Worm (Caenorhabditis elegans) whole organism, midembryonic: ENCODE data around the gene seip-1.

ENCODE experiments used
- T22C8.4 ChIP-seq: fragments of 200-800 bp; sonication (Bioruptor generic); IDR thresholded peaks from 2 replicates; pipeline ENCODE4 v1.3.6; 2022; ENCODE audit warnings: missing genetic modification characterization, missing compliant biosample characterization
- cog-1 ChIP-seq: sonication (generic microtip); optimal IDR thresholded peaks from 2 replicates; lab custom pipeline; 2016; ENCODE audit warnings: missing genetic modification characterization, missing compliant biosample characterization
- flt-1 ChIP-seq: fragments of 200-800 bp; sonication (Bioruptor generic); IDR thresholded peaks from 2 replicates; pipeline ENCODE4 v1.3.6; 2022; ENCODE audit warnings: missing genetic modification characterization, missing compliant biosample characterization
- klf-2 ChIP-seq: fragments of 200-800 bp; sonication (Bioruptor generic); conservative IDR thresholded peaks from 2 replicates; pipeline ENCODE4 v1.3.6; 2022; ENCODE audit warnings: missing genetic modification reagents, missing genetic modification characterization, missing compliant biosample characterization
- med-1 ChIP-seq: sonication (generic microtip); optimal IDR thresholded peaks from 2 replicates; lab custom pipeline; 2017; ENCODE audit warnings: missing genetic modification characterization, mild to moderate bottlenecking, missing compliant biosample characterization, antibody characterized with exemption, missing genetic modification reagents; ENCODE audit not compliant: insufficient read depth
- ref-1 ChIP-seq: fragments of 200-800 bp; sonication (Bioruptor generic); conservative IDR thresholded peaks from 2 replicates; pipeline ENCODE4 v1.3.6; 2022; ENCODE audit warnings: missing genetic modification reagents, missing genetic modification characterization, missing compliant biosample characterization
- tab-1 ChIP-seq: fragments of 200-800 bp; sonication (Bioruptor generic); IDR thresholded peaks from 2 replicates; pipeline ENCODE4 v1.3.6; 2022; ENCODE audit warnings: missing genetic modification characterization, missing compliant biosample characterization
- ztf-23 ChIP-seq: fragments of 200-800 bp; sonication (Bioruptor generic); IDR thresholded peaks from 2 replicates; pipeline ENCODE4 v1.3.6; 2022; ENCODE audit warnings: missing genetic modification reagents, missing genetic modification characterization, missing compliant biosample characterization
- ztf-29 ChIP-seq: fragments of 200-800 bp; sonication (Bioruptor generic); IDR thresholded peaks from 2 replicates; pipeline ENCODE4 v1.3.6; 2022; ENCODE audit warnings: missing genetic modification reagents, missing genetic modification characterization, missing compliant biosample characterization

Gene seip-1

ce11 chrV:6067112-6067511, 14.1 kb upstream of the seip-1 start, which contains the start of gene srh-10:
srh-10 (minus strand) TSS chrV:6067140.
- TF ChIP-seq flt-1 (GFP tag; lab: Robert Waterston, UW): no peak
- no peak for TF ChIP-seq ztf-23 (GFP tag; lab: Robert Waterston, UW)
- TF ChIP-seq ztf-29 (GFP tag; lab: Robert Waterston, UW): no peak
- no peak for TF ChIP-seq tab-1 (GFP tag; lab: Robert Waterston, UW)
- no peak for TF ChIP-seq klf-2 (GFP tag; lab: Robert Waterston, UW)
- TF ChIP-seq cog-1 (tag; lab: Kevin White, UChicago): no peak
- no peak for TF ChIP-seq med-1 (GFP tag; lab: Kevin White, UChicago)
- TF ChIP-seq ref-1 (GFP tag; lab: Robert Waterston, UW): no peak
- no peak for TF ChIP-seq T22C8.4 (GFP tag; lab: Robert Waterston, UW)

- TF ChIP-seq flt-1 (GFP tag; lab: Robert Waterston, UW) (no peak), ztf-29 (GFP tag; lab: Robert Waterston, UW) (no peak), ztf-23 (GFP tag; lab: Robert Waterston, UW) (no peak), tab-1 (GFP tag; lab: Robert Waterston, UW) (no peak), cog-1 (tag; lab: Kevin White, UChicago) (no peak), med-1 (GFP tag; lab: Kevin White, UChicago) (no peak), T22C8.4 (GFP tag; lab: Robert Waterston, UW) (no peak), klf-2 (GFP tag; lab: Robert Waterston, UW) (no peak), ref-1 (GFP tag; lab: Robert Waterston, UW) (no peak)
Observed at ce11 chrV:6063330-6063729, 10.3 kb upstream of the seip-1 start, which contains the start of gene Y38A10A.2. Y38A10A.2 (minus strand) TSS chrV:6063430.

DNA sequence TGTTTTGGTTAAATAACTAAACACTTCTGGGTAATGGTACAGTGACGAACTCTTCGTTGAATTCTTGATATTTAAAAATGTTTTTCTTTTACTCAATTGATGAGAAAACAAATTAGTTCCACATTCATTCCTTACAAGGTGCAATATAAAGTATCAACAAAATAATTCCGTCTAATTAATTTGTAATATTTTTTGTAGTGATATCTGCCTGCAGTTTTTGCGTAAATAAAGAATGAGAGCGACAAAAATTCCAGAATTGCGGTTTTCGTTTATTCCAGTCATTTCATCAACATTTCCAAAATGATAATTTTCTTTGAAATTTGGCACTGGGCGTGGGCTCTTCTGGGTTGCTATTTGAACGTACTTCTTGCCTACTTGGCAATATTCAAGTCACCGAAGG, 2.3 kb upstream of the seip-1 start, which contains the start of gene srd-20:
Gene srd-20 (plus strand): TSS at position 301 of the 400 bp plus-strand sequence.
- TF ChIP-seq cog-1 (tag; lab: Kevin White, UChicago) (no peak), T22C8.4 (GFP tag; lab: Robert Waterston, UW) (no peak), med-1 (GFP tag; lab: Kevin White, UChicago) (no peak), ref-1 (GFP tag; lab: Robert Waterston, UW) (no peak), tab-1 (GFP tag; lab: Robert Waterston, UW) (no peak), flt-1 (GFP tag; lab: Robert Waterston, UW) (no peak), ztf-29 (GFP tag; lab: Robert Waterston, UW) (no peak), ztf-23 (GFP tag; lab: Robert Waterston, UW) (no peak), klf-2 (GFP tag; lab: Robert Waterston, UW) (no peak)

DNA sequence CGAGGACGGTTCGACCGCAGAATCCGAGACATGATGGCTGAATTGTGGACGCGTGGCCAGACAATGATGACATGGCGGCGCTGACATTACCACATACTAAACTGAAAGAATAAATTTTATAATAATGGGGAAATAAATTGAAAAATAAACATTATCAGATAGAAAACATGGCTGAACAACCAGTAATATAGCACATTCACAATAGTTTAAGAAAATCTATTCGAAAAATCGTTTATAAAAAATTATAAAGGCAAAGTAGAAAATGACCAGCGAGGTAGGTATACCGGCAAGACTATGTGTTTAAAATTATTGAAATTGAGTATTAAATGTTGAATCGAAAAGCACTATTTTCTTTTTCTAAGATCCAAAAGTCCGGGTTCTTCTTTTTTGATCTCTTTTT, 1.9 kb downstream of the seip-1 start, which contains the start of gene jamp-1:
Gene jamp-1 (minus strand): TSS at position 101 of the 400 bp plus-strand sequence.
- TF ChIP-seq ztf-29 (GFP tag; lab: Robert Waterston, UW) (no peak), med-1 (GFP tag; lab: Kevin White, UChicago) (no peak), klf-2 (GFP tag; lab: Robert Waterston, UW) (no peak), ref-1 (GFP tag; lab: Robert Waterston, UW) (no peak), tab-1 (GFP tag; lab: Robert Waterston, UW) (no peak), cog-1 (tag; lab: Kevin White, UChicago) (no peak), T22C8.4 (GFP tag; lab: Robert Waterston, UW) (no peak), flt-1 (GFP tag; lab: Robert Waterston, UW) (no peak), ztf-23 (GFP tag; lab: Robert Waterston, UW) (no peak)

ce11 chrV:6047818-6048217, 5.2 kb downstream of the seip-1 start, which contains the start of gene pgap-3:
pgap-3 (minus strand) TSS chrV:6047918.
- no peak for TF ChIP-seq flt-1 (GFP tag; lab: Robert Waterston, UW)
- no peak for TF ChIP-seq tab-1 (GFP tag; lab: Robert Waterston, UW)
- no peak for TF ChIP-seq T22C8.4 (GFP tag; lab: Robert Waterston, UW)
- TF ChIP-seq med-1 (GFP tag; lab: Kevin White, UChicago): no peak
- no peak for TF ChIP-seq ztf-23 (GFP tag; lab: Robert Waterston, UW)
- TF ChIP-seq klf-2 (GFP tag; lab: Robert Waterston, UW): no peak
- TF ChIP-seq ztf-29 (GFP tag; lab: Robert Waterston, UW): no peak

DNA sequence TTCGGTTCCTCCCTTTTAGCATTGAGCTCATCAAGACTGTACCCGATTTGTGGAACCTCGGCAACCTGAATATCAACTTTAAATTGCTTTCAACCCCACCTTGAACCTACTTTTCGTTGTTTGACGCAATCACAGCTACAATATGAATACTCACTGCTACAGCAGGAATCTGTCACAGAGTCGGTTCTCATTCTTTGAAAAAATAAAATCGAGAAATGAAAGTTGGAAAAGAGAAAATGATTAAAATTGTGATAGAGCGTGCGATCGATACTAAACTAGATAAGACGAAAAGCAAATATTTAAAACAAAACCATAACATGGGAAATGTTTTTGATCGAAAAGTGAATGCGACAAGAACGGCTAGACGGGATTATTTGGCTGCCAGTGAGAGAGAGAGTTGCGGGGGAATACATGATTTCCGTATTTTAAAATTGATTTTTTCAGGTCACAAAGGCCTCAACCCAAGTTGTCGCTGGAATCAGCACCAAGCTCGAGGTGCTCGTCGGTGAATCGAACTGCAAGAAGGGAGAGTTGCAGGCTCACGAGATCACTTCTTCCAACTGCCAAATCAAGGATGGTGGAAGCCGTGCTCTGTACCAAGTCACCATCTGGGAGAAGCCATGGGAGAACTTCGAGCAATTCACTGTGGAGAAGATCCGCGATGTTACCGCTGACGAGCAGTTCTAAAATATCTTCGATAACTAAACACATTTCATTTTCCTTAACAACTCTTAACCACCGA, 8.0 kb downstream of the seip-1 start, which contains the start of gene R01B10.3:
Gene R01B10.3 (minus strand): TSS at position 277 of the 742 bp plus-strand sequence.
- TF ChIP-seq ref-1 (GFP tag; lab: Robert Waterston, UW) (no peak), ztf-23 (GFP tag; lab: Robert Waterston, UW) (no peak), T22C8.4 (GFP tag; lab: Robert Waterston, UW) (no peak), klf-2 (GFP tag; lab: Robert Waterston, UW) (no peak), flt-1 (GFP tag; lab: Robert Waterston, UW) (no peak), ztf-29 (GFP tag; lab: Robert Waterston, UW) (no peak), tab-1 (GFP tag; lab: Robert Waterston, UW) (no peak), med-1 (GFP tag; lab: Kevin White, UChicago) (no peak), cog-1 (tag; lab: Kevin White, UChicago) (no peak)

DNA sequence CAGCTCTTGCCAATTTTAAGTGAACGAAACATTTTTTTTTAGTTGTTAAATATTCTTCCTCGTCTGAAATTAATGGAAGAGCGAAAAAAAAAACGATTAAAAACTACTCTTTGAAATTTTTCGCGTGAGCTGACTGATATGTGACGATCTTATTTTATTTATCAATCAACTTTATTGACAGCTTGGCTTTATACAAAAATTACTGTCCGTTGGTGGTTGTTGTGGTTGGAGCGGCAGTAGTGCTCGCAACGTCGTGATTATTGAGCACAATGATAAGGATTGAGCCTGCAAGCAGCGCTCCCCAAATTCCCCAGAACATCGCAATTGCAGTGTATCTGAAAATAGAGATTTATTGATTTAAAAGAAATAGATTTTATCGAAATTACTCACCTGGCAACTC, 8.6 kb downstream of the seip-1 start:
- TF ChIP-seq ztf-29 (GFP tag; lab: Robert Waterston, UW): no peak
- no peak for TF ChIP-seq T22C8.4 (GFP tag; lab: Robert Waterston, UW)
- no peak for TF ChIP-seq tab-1 (GFP tag; lab: Robert Waterston, UW)
- no peak for TF ChIP-seq klf-2 (GFP tag; lab: Robert Waterston, UW)
- no peak for TF ChIP-seq flt-1 (GFP tag; lab: Robert Waterston, UW)
- TF ChIP-seq med-1 (GFP tag; lab: Kevin White, UChicago): no peak
- no peak for TF ChIP-seq cog-1 (tag; lab: Kevin White, UChicago)
- no peak for TF ChIP-seq ref-1 (GFP tag; lab: Robert Waterston, UW)
- no peak for TF ChIP-seq ztf-23 (GFP tag; lab: Robert Waterston, UW)
